Worm (Caenorhabditis elegans) whole organism, L2 larva: Measurements from ENCODE around the gene F19B6.1.

Source experiments
- alr-1 ChIP-seq: fragments of 150-350 bp; optimal IDR thresholded peaks from 2 replicates; lab custom pipeline; 2014; ENCODE audit warnings: missing biosample characterization, missing genetic modification characterization
- ceh-82 ChIP-seq: fragments of 150-350 bp; optimal IDR thresholded peaks from 2 replicates; lab custom pipeline; 2014; ENCODE audit warnings: missing biosample characterization, missing genetic modification characterization
- elt-3 ChIP-seq: sonication (generic microtip); optimal IDR thresholded peaks from 2 replicates; lab custom pipeline; 2017; ENCODE audit warnings: missing biosample characterization, missing genetic modification characterization
- lin-11 ChIP-seq: fragments of 150-350 bp; sonication (generic microtip); optimal IDR thresholded peaks from 2 replicates; lab custom pipeline; 2014; ENCODE audit warnings: missing biosample characterization, missing genetic modification characterization, inconsistent platforms, mixed read lengths
- nhr-11 ChIP-seq: fragments of 150-350 bp; optimal IDR thresholded peaks from 2 replicates; lab custom pipeline; 2014; ENCODE audit warnings: missing biosample characterization, missing genetic modification characterization
- nhr-77 ChIP-seq: fragments of 150-350 bp; optimal IDR thresholded peaks from 2 replicates; lab custom pipeline; 2014; ENCODE audit warnings: missing biosample characterization, missing genetic modification characterization

DNA sequence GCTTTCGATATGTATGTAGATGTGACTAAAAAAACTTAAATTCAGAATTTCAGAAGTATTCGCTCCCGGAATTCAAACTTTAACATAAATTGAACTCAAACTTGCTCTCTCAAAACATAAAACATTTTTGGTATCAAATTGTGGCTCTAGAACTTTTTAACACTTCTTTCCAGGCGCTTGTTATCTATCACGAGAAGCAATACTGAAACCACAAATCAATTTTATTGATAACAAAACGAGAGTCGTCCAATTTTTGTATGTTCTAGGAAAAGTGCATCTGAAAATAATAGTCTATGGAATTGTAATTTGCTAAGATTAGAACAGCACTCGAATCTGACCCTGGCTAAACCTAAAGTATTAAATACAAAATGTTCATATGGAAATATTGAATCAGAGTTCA is 43.0 kb upstream of the F19B6.1 start:
- TF ChIP-seq nhr-77 (tag; lab: Kevin White, UChicago) = no peak
- no peak for TF ChIP-seq ceh-82 (tag; lab: Kevin White, UChicago)
- no peak for TF ChIP-seq nhr-11 (tag; lab: Kevin White, UChicago)
- no peak for TF ChIP-seq elt-3
- TF ChIP-seq alr-1 (tag; lab: Kevin White, UChicago) = no peak
- TF ChIP-seq lin-11 (tag; lab: Kevin White, UChicago) = no peak
